Worm (Caenorhabditis elegans): ENCODE data around the gene shk-1.

DNA sequence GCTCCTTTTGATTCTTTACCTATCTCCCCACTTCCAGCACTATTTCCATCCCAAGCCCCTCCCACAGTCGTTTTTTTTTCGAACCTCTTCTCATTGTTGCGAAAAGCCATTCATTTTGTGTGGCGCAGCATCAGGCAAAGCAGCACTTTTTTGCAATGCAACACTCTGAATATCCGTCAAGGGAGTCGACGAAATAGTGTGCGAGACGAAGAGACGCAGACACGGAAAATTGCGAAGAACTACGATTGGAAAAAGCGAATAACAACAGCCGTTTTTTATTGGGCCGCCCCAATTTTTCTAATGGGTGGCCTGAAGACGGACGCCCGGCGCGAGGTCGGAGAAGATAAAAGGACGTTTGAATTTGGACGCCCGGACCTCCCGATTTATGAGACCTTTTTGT is 28.2 kb upstream of the shk-1 start:
- TF ChIP-seq dpl-1 (GFP tag; optimal IDR thresholded peaks at IDR 0.05) (no peak), sdz-38 (tag; optimal IDR thresholded peaks at IDR 0.05) (no peak), nfya-1 (tag; optimal IDR thresholded peaks at IDR 0.05; ENCODE audit: borderline replicate concordance, insufficient read depth) (no peak), sptf-2 (GFP tag; optimal IDR thresholded peaks at IDR 0.05) (no peak), hmg-20 (GFP tag; IDR thresholded peaks at IDR 0.05) (no peak), xnd-1 (tag; optimal IDR thresholded peaks at IDR 0.05) (no peak), Y79H2A.3 (GFP tag; conservative IDR thresholded peaks at IDR 0.05) (no peak), ama-1 (optimal IDR thresholded peaks at IDR 0.05) (no peak), ama-1 (GFP tag; optimal IDR thresholded peaks at IDR 0.05) (no peak), unc-130 (GFP tag; optimal IDR thresholded peaks at IDR 0.05) (no peak), ztf-18 (tag; optimal IDR thresholded peaks at IDR 0.05) (no peak), ceh-27 (GFP tag; optimal IDR thresholded peaks at IDR 0.05) (no peak)
